Fruit fly (Drosophila melanogaster) whole organism, embryonic: ENCODE data around the gene CG11470.

ENCODE experiments used
- BtbVII ChIP-seq: fragments of 200-800 bp; sonication (Bioruptor generic); optimal IDR thresholded peaks from 3 replicates; lab custom pipeline; 2017; ENCODE audit warnings: missing biosample characterization, mild to moderate bottlenecking, missing genetic modification characterization
- CG10147 ChIP-seq: fragments of 200-800 bp; sonication (Bioruptor generic); optimal IDR thresholded peaks from 2 replicates; lab custom pipeline; 2019; ENCODE audit warnings: missing biosample characterization, mild to moderate bottlenecking, missing genetic modification characterization, moderate library complexity
- CG11085 ChIP-seq: fragments of 200-800 bp; sonication (Bioruptor generic); IDR thresholded peaks from 2 replicates; pipeline ENCODE4 v1.3.6; 2022; ENCODE audit warnings: missing biosample characterization, missing genetic modification characterization
- CG11093 ChIP-seq: fragments of 200-800 bp; sonication (Bioruptor generic); IDR thresholded peaks from 3 replicates; pipeline ENCODE4 v1.3.6; 2022; ENCODE audit warnings: missing biosample characterization, missing genetic modification characterization
- CG12769 ChIP-seq: fragments of 200-800 bp; sonication (Bioruptor generic); optimal IDR thresholded peaks from 2 replicates; lab custom pipeline; 2019; ENCODE audit warnings: missing biosample characterization, mild to moderate bottlenecking, missing genetic modification characterization, moderate library complexity
- CG13296 ChIP-seq: fragments of 200-800 bp; sonication (Bioruptor generic); optimal IDR thresholded peaks from 3 replicates; lab custom pipeline; 2018; ENCODE audit warnings: missing biosample characterization, mild to moderate bottlenecking, missing genetic modification characterization
- CG14014 ChIP-seq: fragments of 200-800 bp; sonication (Bioruptor generic); IDR thresholded peaks from 2 replicates; pipeline ENCODE4 v1.3.6; 2022; ENCODE audit warnings: missing biosample characterization, missing genetic modification characterization
- CG17328 ChIP-seq: fragments of 200-800 bp; sonication (Bioruptor generic); IDR thresholded peaks from 2 replicates; pipeline ENCODE4 v1.3.6; 2022; ENCODE audit warnings: missing biosample characterization, missing genetic modification characterization
- CG18599 ChIP-seq: fragments of 200-800 bp; sonication (Bioruptor generic); optimal IDR thresholded peaks from 3 replicates; lab custom pipeline; 2017; ENCODE audit warnings: missing biosample characterization, missing genetic modification characterization, mild to moderate bottlenecking, moderate library complexity, missing genetic modification reagents
- CG18764 ChIP-seq: fragments of 200-800 bp; sonication (Bioruptor generic); optimal IDR thresholded peaks from 3 replicates; lab custom pipeline; 2016; ENCODE audit warnings: missing biosample characterization, missing genetic modification characterization
- CG6272 ChIP-seq: fragments of 200-800 bp; sonication (Bioruptor generic); IDR thresholded peaks from 2 replicates; pipeline ENCODE4 v1.3.6; 2022; ENCODE audit warnings: missing biosample characterization, missing genetic modification characterization
- CG6765 ChIP-seq: fragments of 200-800 bp; sonication (Bioruptor generic); optimal IDR thresholded peaks from 3 replicates; lab custom pipeline; 2017; ENCODE audit warnings: missing biosample characterization, mild to moderate bottlenecking, missing genetic modification characterization
- CG7786 ChIP-seq: fragments of 200-800 bp; sonication (Bioruptor generic); optimal IDR thresholded peaks from 2 replicates; lab custom pipeline; 2016; ENCODE audit warnings: missing biosample characterization, missing genetic modification characterization
- CG8290 ChIP-seq, 3 experiments: fragments of 200-800 bp; sonication (Bioruptor generic); optimal IDR thresholded peaks; 2 replicates each; lab custom pipeline; 2016 to 2019; ENCODE audit warnings: missing biosample characterization in 3 of 3, missing genetic modification characterization in 3 of 3, mild to moderate bottlenecking in 2 of 3, moderate library complexity in 1 of 3
- CG8388 ChIP-seq: fragments of 200-800 bp; sonication (Bioruptor generic); optimal IDR thresholded peaks from 2 replicates; lab custom pipeline; 2019; ENCODE audit warnings: missing biosample characterization, mild to moderate bottlenecking, missing genetic modification characterization, moderate library complexity
- Chrac-16 ChIP-seq: fragments of 200-800 bp; sonication (Bioruptor generic); optimal IDR thresholded peaks from 3 replicates; lab custom pipeline; 2016; ENCODE audit warnings: missing biosample characterization, missing genetic modification characterization
- Dref ChIP-seq: fragments of 200-800 bp; sonication (Bioruptor generic); IDR thresholded peaks from 2 replicates; pipeline ENCODE4 v1.3.6; 2022; ENCODE audit warnings: missing biosample characterization, missing genetic modification characterization
- HHEX ChIP-seq: fragments of 200-800 bp; sonication (Bioruptor generic); optimal IDR thresholded peaks from 3 replicates; lab custom pipeline; 2017; ENCODE audit warnings: missing biosample characterization, mild to moderate bottlenecking, missing genetic modification characterization, missing genetic modification reagents
- HLH4C ChIP-seq: fragments of 200-800 bp; sonication (Bioruptor generic); IDR thresholded peaks from 3 replicates; pipeline ENCODE4 v1.3.6; 2022; ENCODE audit warnings: missing biosample characterization, missing genetic modification characterization; ENCODE audit not compliant: partially characterized antibody
- HLHmδ ChIP-seq: fragments of 200-800 bp; sonication (Bioruptor generic); optimal IDR thresholded peaks from 2 replicates; lab custom pipeline; 2018; ENCODE audit warnings: missing biosample characterization, mild to moderate bottlenecking, missing genetic modification characterization, moderate library complexity
- Hey ChIP-seq: fragments of 200-800 bp; sonication (Bioruptor generic); optimal IDR thresholded peaks from 3 replicates; lab custom pipeline; 2018; ENCODE audit warnings: missing biosample characterization, mild to moderate bottlenecking, missing genetic modification characterization
- Hr78 ChIP-seq, 2 experiments: fragments of 200-800 bp in 1 of 2; fragments of >200 bp in 1 of 2; sonication (Bioruptor generic) in 1 of 2; optimal IDR thresholded peaks; 2 replicates each; lab custom pipeline; 2017 to 2019; ENCODE audit warnings: missing biosample characterization in 2 of 2, missing genetic modification characterization in 2 of 2, mild to moderate bottlenecking in 1 of 2, moderate library complexity in 1 of 2
- Med ChIP-seq: fragments of 200-800 bp; sonication (Bioruptor generic); peaks from one replicate; lab custom pipeline; 2016; ENCODE audit warnings: missing biosample characterization, missing genetic modification characterization, mild to moderate bottlenecking, inconsistent platforms, moderate library complexity
- Nf-YC ChIP-seq: fragments of 200-800 bp; optimal IDR thresholded peaks from 3 replicates; lab custom pipeline; 2019; ENCODE audit warnings: missing biosample characterization, mild to moderate bottlenecking, missing genetic modification characterization, moderate library complexity
- Pdp1 ChIP-seq, 2 experiments: fragments of 200-800 bp; sonication (Bioruptor generic); optimal IDR thresholded peaks; 3 replicates each; lab custom pipeline; 2016; ENCODE audit warnings: missing biosample characterization in 2 of 2, missing genetic modification characterization in 2 of 2, mild to moderate bottlenecking in 1 of 2, moderate library complexity in 1 of 2
- Sin3A ChIP-seq: fragments of >200 bp; optimal IDR thresholded peaks from 2 replicates; lab custom pipeline; 2018
- crol ChIP-seq: fragments of 200-800 bp; sonication (Bioruptor generic); IDR thresholded peaks from 2 replicates; pipeline ENCODE4 v1.3.6; 2022; ENCODE audit warnings: missing biosample characterization, missing genetic modification characterization
- cwo ChIP-seq: fragments of 200-800 bp; sonication (Bioruptor generic); optimal IDR thresholded peaks from 3 replicates; lab custom pipeline; 2017; ENCODE audit warnings: missing biosample characterization, missing genetic modification characterization, mild to moderate bottlenecking, moderate library complexity, missing genetic modification reagents
- dmrt99B ChIP-seq: fragments of 200-800 bp; sonication (Bioruptor generic); optimal IDR thresholded peaks from 2 replicates; lab custom pipeline; 2018; ENCODE audit warnings: missing biosample characterization, mild to moderate bottlenecking, missing genetic modification characterization, moderate library complexity
- exex ChIP-seq: fragments of 200-800 bp; sonication (Bioruptor generic); optimal IDR thresholded peaks from 4 replicates; lab custom pipeline; 2018; ENCODE audit warnings: missing biosample characterization, mild to moderate bottlenecking, missing genetic modification characterization, moderate library complexity
- gce ChIP-seq: fragments of 200-800 bp; sonication (Bioruptor generic); IDR thresholded peaks from 3 replicates; pipeline ENCODE4 v1.3.6; 2022; ENCODE audit warnings: missing biosample characterization, missing genetic modification characterization
- grn ChIP-seq: fragments of 200-800 bp; sonication (Bioruptor generic); optimal IDR thresholded peaks from 3 replicates; lab custom pipeline; 2017; ENCODE audit warnings: missing biosample characterization, missing genetic modification characterization
- lab ChIP-seq: fragments of 200-800 bp; sonication (Bioruptor generic); optimal IDR thresholded peaks from 3 replicates; lab custom pipeline; 2017; ENCODE audit warnings: missing biosample characterization, missing genetic modification characterization, mild to moderate bottlenecking, moderate library complexity, missing genetic modification reagents
- lola ChIP-seq, 3 experiments: fragments of >200 bp in 2 of 3; fragments of 200-800 bp in 1 of 3; sonication (Bioruptor generic) in 1 of 3; optimal IDR thresholded peaks; 2 replicates each; lab custom pipeline; 2017 to 2019; ENCODE audit warnings: missing biosample characterization in 3 of 3, missing genetic modification characterization in 3 of 3, mild to moderate bottlenecking in 1 of 3, moderate library complexity in 1 of 3
- luna ChIP-seq: fragments of 200-800 bp; sonication (Bioruptor generic); optimal IDR thresholded peaks from 2 replicates; lab custom pipeline; 2016; ENCODE audit warnings: missing biosample characterization, missing genetic modification characterization
- maf-S ChIP-seq: fragments of 200-800 bp; sonication (Bioruptor generic); optimal IDR thresholded peaks from 2 replicates; lab custom pipeline; 2016; ENCODE audit warnings: missing biosample characterization, missing genetic modification characterization
- mirr ChIP-seq: fragments of 200-800 bp; sonication (Bioruptor generic); optimal IDR thresholded peaks from 3 replicates; lab custom pipeline; 2018; ENCODE audit warnings: missing biosample characterization, mild to moderate bottlenecking, missing genetic modification characterization
- mld ChIP-seq: fragments of 200-800 bp; sonication (Bioruptor generic); IDR thresholded peaks from 3 replicates; pipeline ENCODE4 v1.3.6; 2022; ENCODE audit warnings: missing biosample characterization, missing genetic modification characterization; ENCODE audit not compliant: partially characterized antibody
- oc ChIP-seq: fragments of 200-800 bp; sonication (Bioruptor generic); optimal IDR thresholded peaks from 2 replicates; lab custom pipeline; 2018; ENCODE audit warnings: missing biosample characterization, mild to moderate bottlenecking, missing genetic modification characterization, moderate library complexity
- rib ChIP-seq: fragments of 200-800 bp; sonication (Bioruptor generic); IDR thresholded peaks from 2 replicates; pipeline ENCODE4 v1.3.6; 2022; ENCODE audit warnings: missing biosample characterization, missing genetic modification characterization
- row ChIP-seq: fragments of 200-800 bp; sonication (Bioruptor generic); IDR thresholded peaks from 3 replicates; pipeline ENCODE4 v1.3.6; 2022; ENCODE audit warnings: missing biosample characterization, missing genetic modification characterization
- sens ChIP-seq: fragments of 200-800 bp; sonication (Bioruptor generic); peaks from one replicate; lab custom pipeline; 2016; ENCODE audit warnings: missing biosample characterization, missing genetic modification characterization
- sqz ChIP-seq: fragments of 200-800 bp; sonication (Bioruptor generic); optimal IDR thresholded peaks from 3 replicates; lab custom pipeline; 2018; ENCODE audit warnings: missing biosample characterization, mild to moderate bottlenecking, missing genetic modification characterization
- sug ChIP-seq: fragments of 200-800 bp; optimal IDR thresholded peaks from 2 replicates; lab custom pipeline; 2019; ENCODE audit warnings: missing biosample characterization, mild to moderate bottlenecking, missing genetic modification characterization, moderate library complexity
- twi ChIP-seq: fragments of 200-800 bp; optimal IDR thresholded peaks from 2 replicates; lab custom pipeline; 2019; ENCODE audit warnings: missing biosample characterization, mild to moderate bottlenecking, missing genetic modification characterization, moderate library complexity
- vvl ChIP-seq: fragments of 200-800 bp; sonication (Bioruptor generic); IDR thresholded peaks from 2 replicates; pipeline ENCODE4 v1.3.6; 2022; ENCODE audit warnings: missing biosample characterization, missing genetic modification characterization
- wek ChIP-seq: fragments of 200-800 bp; sonication (Bioruptor generic); optimal IDR thresholded peaks from 3 replicates; lab custom pipeline; 2018; ENCODE audit warnings: missing biosample characterization, mild to moderate bottlenecking, missing genetic modification characterization, moderate library complexity
- zfh1 ChIP-seq: fragments of 200-800 bp; sonication (Bioruptor generic); IDR thresholded peaks from 3 replicates; pipeline ENCODE4 v1.3.6; 2022; ENCODE audit warnings: missing biosample characterization, missing genetic modification characterization

The CG11470 gene

DNA sequence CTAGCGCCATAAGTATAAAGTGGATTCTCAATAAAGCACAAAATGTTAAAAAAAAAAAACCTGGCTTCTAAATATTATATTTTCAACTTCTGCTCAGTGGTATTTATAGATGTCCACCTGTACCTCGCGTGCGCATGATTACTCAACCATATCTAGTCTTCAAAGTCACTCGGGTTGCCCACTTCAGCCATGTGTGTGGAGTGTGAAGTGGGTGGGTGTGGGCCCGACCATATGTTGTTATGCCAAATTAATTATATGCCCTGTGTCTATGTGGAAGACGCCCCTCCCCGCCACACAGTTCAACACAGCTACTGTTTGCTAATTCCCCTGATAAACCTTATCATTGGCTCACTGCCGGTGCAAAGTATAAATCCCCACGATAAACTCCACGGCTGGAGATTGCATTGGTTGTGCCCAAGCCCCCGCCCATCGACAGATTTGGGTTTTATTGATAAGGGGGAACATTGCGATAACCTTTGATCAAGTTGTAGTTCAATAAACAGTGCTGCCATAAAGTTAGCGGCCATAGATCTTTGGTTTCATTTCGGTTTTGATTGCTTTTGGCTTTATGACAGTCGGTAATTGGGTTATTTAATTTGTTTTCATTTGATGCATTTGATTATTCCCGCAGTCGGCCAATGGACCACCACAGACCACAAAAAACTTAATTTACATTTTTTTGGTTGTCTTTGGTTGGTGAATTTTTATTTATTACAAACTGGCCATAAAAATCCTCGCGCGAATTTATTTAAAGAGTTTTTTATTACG, 31.3 kb upstream of the CG11470 start (continued):
- TF ChIP-seq CG11093 (GFP tag; lab: Robert Waterston, UW) = no peak
- TF ChIP-seq HLH4C = no peak
- no peak for TF ChIP-seq gce (GFP tag; lab: Robert Waterston, UW)
- TF ChIP-seq Nf-YC = peak; percentile 23
- no peak for TF ChIP-seq HLHmδ (GFP tag; lab: Kevin White, UChicago)
- no peak for TF ChIP-seq Dref (GFP tag; lab: Robert Waterston, UW)
- peak; percentile 56 for TF ChIP-seq cwo (GFP tag; lab: Kevin White, UChicago)
- peak; percentile 51 for TF ChIP-seq CG13296 (GFP tag; lab: Kevin White, UChicago)
- TF ChIP-seq Hr78 (GFP tag; optimal IDR thresholded peaks at IDR 0.05; lab: Kevin White, UChicago) = peak in 1 of 2 experiments; percentile 92
- peak; percentile 55 for TF ChIP-seq BtbVII (GFP tag; lab: Kevin White, UChicago)
- TF ChIP-seq CG7786 = no peak
- TF ChIP-seq crol (GFP tag; lab: Robert Waterston, UW) = peak; percentile 46
- no peak for TF ChIP-seq mld
- TF ChIP-seq luna (GFP tag; lab: Kevin White, UChicago) = no peak
- TF ChIP-seq CG17328 (GFP tag; lab: Robert Waterston, UW) = no peak
- no peak for TF ChIP-seq maf-S (GFP tag; lab: Kevin White, UChicago)
- peak; percentile 89 for TF ChIP-seq exex (tag; lab: Kevin White, UChicago)
- peak; percentile 97 for TF ChIP-seq mirr
- no peak for TF ChIP-seq CG10147 (GFP tag; lab: Kevin White, UChicago)
- TF ChIP-seq HHEX (GFP tag; lab: Kevin White, UChicago) = peak; percentile 16
- peak; percentile 12 for TF ChIP-seq wek (GFP tag; lab: Kevin White, UChicago)
- peak; percentile 81 for TF ChIP-seq CG8388 (GFP tag; lab: Kevin White, UChicago)
- TF ChIP-seq CG8290 (GFP tag; optimal IDR thresholded peaks at IDR 0.05; lab: Kevin White, UChicago) = no peak
- TF ChIP-seq CG8290 (tag; optimal IDR thresholded peaks at IDR 0.05; lab: Kevin White, UChicago) = peak in 1 of 2 experiments; percentile 22
- TF ChIP-seq Hey = peak; percentile 71
- TF ChIP-seq oc = no peak
- TF ChIP-seq twi = peak; percentile 34
- no peak for TF ChIP-seq Chrac-16
- TF ChIP-seq rib (GFP tag; lab: Robert Waterston, UW) = peak; percentile 61; the same call in 1 of the 2 replicates
- TF ChIP-seq sens (GFP tag; lab: Kevin White, UChicago) = peak; percentile 72
- TF ChIP-seq CG11085 = no peak
- no peak for TF ChIP-seq dmrt99B (tag; lab: Kevin White, UChicago)
- no peak for TF ChIP-seq vvl (GFP tag; lab: Robert Waterston, UW)
- TF ChIP-seq zfh1 (GFP tag; lab: Robert Waterston, UW) = no peak
- no peak for TF ChIP-seq CG18764
- peak; percentile 71 for TF ChIP-seq sug
- peak; percentile 17 for TF ChIP-seq CG18599 (GFP tag; lab: Kevin White, UChicago)
- TF ChIP-seq Sin3A (lab: Kevin White, UChicago) = no peak
- TF ChIP-seq sqz (GFP tag; lab: Kevin White, UChicago) = no peak
- peak; percentile 65 for TF ChIP-seq lab
- TF ChIP-seq lola (GFP tag; optimal IDR thresholded peaks at IDR 0.05; lab: Kevin White, UChicago) = no peak
- TF ChIP-seq Med (GFP tag; lab: Kevin White, UChicago) = peak; percentile 74
- peak in 1 of 2 experiments; percentile 79 for TF ChIP-seq Pdp1 (GFP tag; optimal IDR thresholded peaks at IDR 0.05; lab: Kevin White, UChicago)
- peak; percentile 51; the same call in 2 of the 3 replicates for TF ChIP-seq row (GFP tag; lab: Robert Waterston, UW)
- TF ChIP-seq CG14014 (GFP tag; lab: Robert Waterston, UW) = no peak
- TF ChIP-seq grn = peak; percentile 85
- TF ChIP-seq CG6272 = no peak
- TF ChIP-seq CG12769 (tag; lab: Kevin White, UChicago) = no peak
- TF ChIP-seq CG6765 (GFP tag; lab: Kevin White, UChicago) = no peak
